Worm (Caenorhabditis elegans): ENCODE measurements around the gene T07G12.5.

ce11 chrIV:10507586-10507985 lies 37.4 kb downstream of the T07G12.5 start:
- no peak for TF ChIP-seq dpff-1 (tag; optimal IDR thresholded peaks at IDR 0.05)
- TF ChIP-seq xnd-1 (tag; optimal IDR thresholded peaks at IDR 0.05), result no peak
- no peak for TF ChIP-seq F37B4.10 (GFP tag; IDR thresholded peaks at IDR 0.05)
- TF ChIP-seq attf-5 (GFP tag; optimal IDR thresholded peaks at IDR 0.05), result no peak
- TF ChIP-seq madf-10 (tag; optimal IDR thresholded peaks at IDR 0.05), result no peak
- no peak for TF ChIP-seq nhr-179 (tag; optimal IDR thresholded peaks at IDR 0.05)
- TF ChIP-seq snpc-4 (GFP tag; optimal IDR thresholded peaks at IDR 0.05), result no peak
- TF ChIP-seq snpc-4 (tag; optimal IDR thresholded peaks at IDR 0.05), result no peak
- no peak for TF ChIP-seq ztf-6 (GFP tag; IDR thresholded peaks at IDR 0.05)
- no peak for TF ChIP-seq F57A8.1 (GFP tag; optimal IDR thresholded peaks at IDR 0.05)
- no peak for TF ChIP-seq die-1 (tag; optimal IDR thresholded peaks at IDR 0.05)
- no peak for TF ChIP-seq chd-7 (tag; optimal IDR thresholded peaks at IDR 0.05)
- TF ChIP-seq unc-62 (GFP tag; optimal IDR thresholded peaks at IDR 0.05), result no peak
- TF ChIP-seq lin-54 (GFP tag; optimal IDR thresholded peaks at IDR 0.05), result no peak
